Worm (Caenorhabditis elegans): Measurements from ENCODE around the gene sox-3.

Gene sox-3

ce11 chrX:14717782-14718181 lies 25.0 kb upstream of the sox-3 start:
- TF ChIP-seq dve-1 (tag; optimal IDR thresholded peaks at IDR 0.05) = no peak
- no peak for TF ChIP-seq elt-4 (tag; optimal IDR thresholded peaks at IDR 0.05)
- no peak for TF ChIP-seq ahr-1 (tag; optimal IDR thresholded peaks at IDR 0.05)
- no peak for TF ChIP-seq ztf-16 (tag; optimal IDR thresholded peaks at IDR 0.05)
- TF ChIP-seq gmeb-2 (tag; optimal IDR thresholded peaks at IDR 0.05) = no peak
- no peak for TF ChIP-seq fkh-10 (GFP tag; optimal IDR thresholded peaks at IDR 0.05)
- no peak for TF ChIP-seq ceh-2 (tag; optimal IDR thresholded peaks at IDR 0.05)
- no peak for TF ChIP-seq ets-4 (tag; optimal IDR thresholded peaks at IDR 0.05)
- no peak for TF ChIP-seq elt-2 (tag; optimal IDR thresholded peaks at IDR 0.05)
- TF ChIP-seq hlh-15 (tag; optimal IDR thresholded peaks at IDR 0.05) = no peak
- no peak for TF ChIP-seq sox-4 (tag; optimal IDR thresholded peaks at IDR 0.05)
- no peak for TF ChIP-seq fkh-6 (tag; optimal IDR thresholded peaks at IDR 0.05)

ce11 chrX:14715459-14715858 lies 22.7 kb upstream of the sox-3 start:
- TF ChIP-seq madf-2 (tag; optimal IDR thresholded peaks at IDR 0.05) = no peak
- no peak for TF ChIP-seq C38D4.7 (GFP tag; optimal IDR thresholded peaks at IDR 0.05)
- no peak for TF ChIP-seq gmeb-2 (tag; optimal IDR thresholded peaks at IDR 0.05)
- no peak for TF ChIP-seq ztf-16 (tag; optimal IDR thresholded peaks at IDR 0.05)
- no peak for TF ChIP-seq hlh-15 (tag; optimal IDR thresholded peaks at IDR 0.05)
- no peak for TF ChIP-seq odd-2 (tag; optimal IDR thresholded peaks at IDR 0.05)
- no peak for TF ChIP-seq ceh-30 (tag; optimal IDR thresholded peaks at IDR 0.05)
- TF ChIP-seq pax-1 (tag; optimal IDR thresholded peaks at IDR 0.05) = no peak
- no peak for TF ChIP-seq K09A11.1 (tag; optimal IDR thresholded peaks at IDR 0.05; ENCODE audit: insufficient read depth)
- TF ChIP-seq npax-4 (tag; optimal IDR thresholded peaks at IDR 0.05) = no peak
- TF ChIP-seq che-1 (tag; optimal IDR thresholded peaks at IDR 0.05) = no peak
- no peak for TF ChIP-seq T23F11.4 (GFP tag; optimal IDR thresholded peaks at IDR 0.05)
- no peak for TF ChIP-seq ceh-22 (tag; optimal IDR thresholded peaks at IDR 0.05)
- TF ChIP-seq ceh-2 (tag; optimal IDR thresholded peaks at IDR 0.05) = no peak
- no peak for TF ChIP-seq pqm-1 (tag; optimal IDR thresholded peaks at IDR 0.05)
- no peak for TF ChIP-seq ref-2 (tag; optimal IDR thresholded peaks at IDR 0.05)
- TF ChIP-seq ceh-45 (GFP tag; IDR thresholded peaks at IDR 0.05) = no peak
- no peak for TF ChIP-seq tbx-7 (tag; optimal IDR thresholded peaks at IDR 0.05)

ce11 chrX:14711168-14711629 lies 18.4 kb upstream of the sox-3 start, which contains the start of gene atrn-1:
Gene atrn-1, plus strand, starts transcription at chrX:14711579.
- TF ChIP-seq ceh-48 (tag; optimal IDR thresholded peaks at IDR 0.05) (peak; percentile 48), hlh-15 (tag; optimal IDR thresholded peaks at IDR 0.05) (no peak), ceh-31 (tag; optimal IDR thresholded peaks at IDR 0.05) (peak; percentile 44)

ce11 chrX:14709591-14709990 lies 16.8 kb upstream of the sox-3 start:
- no peak for TF ChIP-seq ceh-24 (tag; optimal IDR thresholded peaks at IDR 0.05)
- no peak for TF ChIP-seq hlh-30 (tag; optimal IDR thresholded peaks at IDR 0.05; ENCODE audit: insufficient read depth)
- no peak for TF ChIP-seq mec-3 (tag; optimal IDR thresholded peaks at IDR 0.05; ENCODE audit: borderline replicate concordance)
- TF ChIP-seq ceh-2 (tag; optimal IDR thresholded peaks at IDR 0.05) = no peak
- no peak for TF ChIP-seq tbx-7 (tag; optimal IDR thresholded peaks at IDR 0.05)
- no peak for TF ChIP-seq odd-2 (tag; optimal IDR thresholded peaks at IDR 0.05)
- no peak for TF ChIP-seq pax-1 (tag; optimal IDR thresholded peaks at IDR 0.05)
- TF ChIP-seq sox-4 (tag; optimal IDR thresholded peaks at IDR 0.05) = no peak
- no peak for TF ChIP-seq pha-2 (tag; optimal IDR thresholded peaks at IDR 0.05)
- TF ChIP-seq fkh-10 (GFP tag; optimal IDR thresholded peaks at IDR 0.05) = no peak
- TF ChIP-seq syd-9 (tag; optimal IDR thresholded peaks at IDR 0.05) = no peak
- no peak for TF ChIP-seq ceh-18 (tag; optimal IDR thresholded peaks at IDR 0.05)
- no peak for TF ChIP-seq lim-6 (tag; optimal IDR thresholded peaks at IDR 0.05)
- no peak for TF ChIP-seq npax-4 (tag; optimal IDR thresholded peaks at IDR 0.05)
- TF ChIP-seq dve-1 (tag; optimal IDR thresholded peaks at IDR 0.05) = no peak
- TF ChIP-seq hlh-13 (GFP tag; optimal IDR thresholded peaks at IDR 0.05) = no peak
